Fruit fly (Drosophila melanogaster) whole organism, prepupa: ENCODE measurements around the gene mtg.

ENCODE experiments used
- CG10631 ChIP-seq: fragments of 200-800 bp; sonication (Bioruptor generic); optimal IDR thresholded peaks from 2 replicates; lab custom pipeline; 2016; ENCODE audit warnings: missing biosample characterization, missing genetic modification characterization
- CG11762 ChIP-seq: fragments of 200-800 bp; sonication (Bioruptor generic); optimal IDR thresholded peaks from 3 replicates; lab custom pipeline; 2016; ENCODE audit warnings: missing biosample characterization, missing genetic modification characterization; ENCODE audit not compliant: insufficient read depth
- CG15336 ChIP-seq: fragments of 200-800 bp; sonication (Bioruptor generic); IDR thresholded peaks from 2 replicates; pipeline ENCODE4 v1.3.6; 2022; ENCODE audit warnings: missing biosample characterization, missing genetic modification characterization
- CG6276 ChIP-seq: fragments of 200-800 bp; sonication (Bioruptor generic); optimal IDR thresholded peaks from 2 replicates; lab custom pipeline; 2017; ENCODE audit warnings: missing biosample characterization, mild to moderate bottlenecking, missing genetic modification characterization
- Eip75B ChIP-seq: fragments of 200-800 bp; sonication (Bioruptor generic); optimal IDR thresholded peaks from 3 replicates; lab custom pipeline; 2016; ENCODE audit warnings: missing biosample characterization, missing genetic modification characterization
- OdsH ChIP-seq: fragments of 200-800 bp; sonication (Bioruptor generic); optimal IDR thresholded peaks from 3 replicates; lab custom pipeline; 2016; ENCODE audit warnings: missing biosample characterization, missing genetic modification characterization
- Smox ChIP-seq: fragments of 200-800 bp; sonication (Bioruptor generic); optimal IDR thresholded peaks from 3 replicates; lab custom pipeline; 2016; ENCODE audit warnings: missing biosample characterization, missing genetic modification characterization
- acj6 ChIP-seq: fragments of 200-800 bp; sonication (Bioruptor generic); optimal IDR thresholded peaks from 3 replicates; lab custom pipeline; 2016; ENCODE audit warnings: missing biosample characterization, missing genetic modification characterization
- cyc ChIP-seq: fragments of 200-800 bp; sonication (Bioruptor generic); optimal IDR thresholded peaks from 3 replicates; lab custom pipeline; 2016; ENCODE audit warnings: missing biosample characterization, missing genetic modification characterization

- TF ChIP-seq OdsH (no peak), CG11762 (GFP tag; lab: Kevin White, UChicago) (no peak), acj6 (GFP tag; lab: Kevin White, UChicago) (no peak), Eip75B (GFP tag; lab: Kevin White, UChicago) (no peak), Smox (GFP tag; lab: Kevin White, UChicago) (peak; percentile 16), cyc (GFP tag; lab: Kevin White, UChicago) (peak; percentile 10), CG6276 (GFP tag; lab: Kevin White, UChicago) (no peak), CG15336 (GFP tag; lab: Robert Waterston, UW) (no peak), CG10631 (GFP tag; lab: Kevin White, UChicago) (no peak)
Measured at dm6 chr3R:8233370-8233773, 16.9 kb upstream of the mtg start, which contains the start of gene PolI.
